Fruit fly (Drosophila melanogaster) whole organism, embryonic: ENCODE data around the gene prtp.

ENCODE experiments used
- Atf6 ChIP-seq: fragments of 200-800 bp; sonication (Bioruptor generic); IDR thresholded peaks from 2 replicates; pipeline ENCODE4 v1.3.6; 2022; ENCODE audit warnings: missing biosample characterization, missing genetic modification characterization
- BtbVII ChIP-seq: fragments of 200-800 bp; sonication (Bioruptor generic); optimal IDR thresholded peaks from 3 replicates; lab custom pipeline; 2017; ENCODE audit warnings: missing biosample characterization, mild to moderate bottlenecking, missing genetic modification characterization
- CG10274 ChIP-seq: fragments of 200-800 bp; sonication (Bioruptor generic); optimal IDR thresholded peaks from 3 replicates; lab custom pipeline; 2017; ENCODE audit warnings: missing biosample characterization, mild to moderate bottlenecking, missing genetic modification characterization
- CG11723 ChIP-seq: fragments of 200-800 bp; sonication (Bioruptor generic); optimal IDR thresholded peaks from 2 replicates; lab custom pipeline; 2017; ENCODE audit warnings: missing biosample characterization, mild to moderate bottlenecking, missing genetic modification characterization
- CG12071 ChIP-seq: fragments of 200-800 bp; sonication (Bioruptor generic); optimal IDR thresholded peaks from 3 replicates; lab custom pipeline; 2018; ENCODE audit warnings: missing biosample characterization, mild to moderate bottlenecking, missing genetic modification characterization
- CG12219 ChIP-seq: fragments of 200-800 bp; sonication (Bioruptor generic); optimal IDR thresholded peaks from 3 replicates; lab custom pipeline; 2018; ENCODE audit warnings: missing biosample characterization, mild to moderate bottlenecking, missing genetic modification characterization
- CG12942 ChIP-seq: fragments of 200-800 bp; sonication (Bioruptor generic); optimal IDR thresholded peaks from 3 replicates; lab custom pipeline; 2016; ENCODE audit warnings: missing biosample characterization, missing genetic modification characterization
- CG14667 ChIP-seq: fragments of 200-800 bp; sonication (Bioruptor generic); IDR thresholded peaks from 2 replicates; pipeline ENCODE4 v1.3.6; 2022; ENCODE audit warnings: missing biosample characterization, missing genetic modification characterization
- CG14710 ChIP-seq: fragments of 200-800 bp; sonication (Bioruptor generic); optimal IDR thresholded peaks from 3 replicates; lab custom pipeline; 2019; ENCODE audit warnings: missing biosample characterization, mild to moderate bottlenecking, missing genetic modification characterization, moderate library complexity
- CG2199 ChIP-seq: fragments of 200-800 bp; sonication (Bioruptor generic); IDR thresholded peaks from 3 replicates; pipeline ENCODE4 v1.3.6; 2022; ENCODE audit warnings: missing biosample characterization, missing genetic modification characterization
- CG2875 ChIP-seq: fragments of 200-800 bp; sonication (Bioruptor generic); optimal IDR thresholded peaks from 2 replicates; lab custom pipeline; 2017; ENCODE audit warnings: missing biosample characterization, mild to moderate bottlenecking, missing genetic modification characterization, missing genetic modification reagents
- CG30403 ChIP-seq: fragments of 200-800 bp; sonication (Bioruptor generic); optimal IDR thresholded peaks from 3 replicates; lab custom pipeline; 2016; ENCODE audit warnings: missing biosample characterization, missing genetic modification characterization
- CG30431 ChIP-seq: fragments of 200-800 bp; sonication (Bioruptor generic); optimal IDR thresholded peaks from 2 replicates; lab custom pipeline; 2017; ENCODE audit warnings: missing biosample characterization, missing genetic modification characterization
- CG3281 ChIP-seq: fragments of 200-800 bp; sonication (Bioruptor generic); optimal IDR thresholded peaks from 3 replicates; lab custom pipeline; 2017; ENCODE audit warnings: missing biosample characterization, mild to moderate bottlenecking, missing genetic modification characterization
- CG3726 ChIP-seq: fragments of 200-800 bp; sonication (Bioruptor generic); IDR thresholded peaks from 3 replicates; pipeline ENCODE4, ENCODE4 v1.3.6; 2022; ENCODE audit warnings: missing biosample characterization, missing genetic modification characterization
- CG3847 ChIP-seq: fragments of 200-800 bp; sonication (Bioruptor generic); IDR thresholded peaks from 2 replicates; pipeline ENCODE4 v1.3.6; 2022; ENCODE audit warnings: missing biosample characterization, missing genetic modification characterization
- CG3995 ChIP-seq: fragments of 200-800 bp; sonication (Bioruptor generic); optimal IDR thresholded peaks from 3 replicates; lab custom pipeline; 2016; ENCODE audit warnings: missing biosample characterization, missing genetic modification characterization
- CG8765 ChIP-seq: fragments of 200-800 bp; sonication (Bioruptor generic); IDR thresholded peaks from 2 replicates; pipeline ENCODE4 v1.3.6; 2022; ENCODE audit warnings: missing biosample characterization, missing genetic modification characterization
- CG9215 ChIP-seq: fragments of 200-800 bp; sonication (Bioruptor generic); IDR thresholded peaks from 2 replicates; pipeline ENCODE4 v1.3.6; 2022; ENCODE audit warnings: missing biosample characterization, missing genetic modification characterization
- D ChIP-seq, 2 experiments: fragments of 200-800 bp in 1 of 2; fragments of >200 bp in 1 of 2; sonication (Bioruptor generic) in 1 of 2; optimal IDR thresholded peaks; 2 replicates in 1 of 2; 3 replicates in 1 of 2; lab custom pipeline; 2017; ENCODE audit warnings: mild to moderate bottlenecking in 1 of 2, missing biosample characterization in 1 of 2, missing genetic modification characterization in 1 of 2, missing genetic modification reagents in 1 of 2
- Dip2 ChIP-seq: fragments of 200-800 bp; sonication (Bioruptor generic); IDR thresholded peaks from 2 replicates; pipeline ENCODE4 v1.3.6; 2022; ENCODE audit warnings: missing biosample characterization, missing genetic modification characterization
- Fer1 ChIP-seq: fragments of 200-800 bp; sonication (Bioruptor generic); optimal IDR thresholded peaks from 2 replicates; lab custom pipeline; 2017; ENCODE audit warnings: missing biosample characterization, mild to moderate bottlenecking, missing genetic modification characterization
- Fer2 ChIP-seq: fragments of 200-800 bp; sonication (Bioruptor generic); optimal IDR thresholded peaks from 2 replicates; lab custom pipeline; 2018; ENCODE audit warnings: missing biosample characterization, mild to moderate bottlenecking, missing genetic modification characterization, moderate library complexity
- HLH54F ChIP-seq: fragments of 200-800 bp; sonication (Bioruptor generic); optimal IDR thresholded peaks from 3 replicates; lab custom pipeline; 2016; ENCODE audit warnings: missing biosample characterization, missing genetic modification characterization
- Hr39 ChIP-seq: fragments of >200 bp; optimal IDR thresholded peaks from 2 replicates; lab custom pipeline; 2017
- Hr78 ChIP-seq, 2 experiments: fragments of 200-800 bp in 1 of 2; fragments of >200 bp in 1 of 2; sonication (Bioruptor generic) in 1 of 2; optimal IDR thresholded peaks; 2 replicates each; lab custom pipeline; 2017 to 2019; ENCODE audit warnings: missing biosample characterization in 2 of 2, missing genetic modification characterization in 2 of 2, mild to moderate bottlenecking in 1 of 2, moderate library complexity in 1 of 2
- Lhr ChIP-seq: fragments of 200-800 bp; sonication (Bioruptor generic); optimal IDR thresholded peaks from 3 replicates; lab custom pipeline; 2017; ENCODE audit warnings: mild to moderate bottlenecking, missing biosample characterization, missing genetic modification reagents, missing genetic modification characterization
- MBD-R2 ChIP-seq: fragments of 200-800 bp; sonication (Bioruptor generic); IDR thresholded peaks from 2 replicates; pipeline ENCODE4 v1.3.6; 2022; ENCODE audit warnings: missing biosample characterization, missing genetic modification characterization
- NFAT ChIP-seq: fragments of 200-800 bp; sonication (Bioruptor generic); IDR thresholded peaks from 2 replicates; pipeline ENCODE4 v1.3.6; 2022; ENCODE audit warnings: missing biosample characterization, missing genetic modification characterization
- NfI ChIP-seq: fragments of 200-800 bp; sonication (Bioruptor generic); optimal IDR thresholded peaks from 3 replicates; lab custom pipeline; 2018; ENCODE audit warnings: missing biosample characterization, mild to moderate bottlenecking, missing genetic modification characterization, moderate library complexity
- Pdp1 ChIP-seq, 2 experiments: fragments of 200-800 bp; sonication (Bioruptor generic); optimal IDR thresholded peaks; 3 replicates each; lab custom pipeline; 2016; ENCODE audit warnings: missing biosample characterization in 2 of 2, missing genetic modification characterization in 2 of 2, mild to moderate bottlenecking in 1 of 2, moderate library complexity in 1 of 2
- YL-1 ChIP-seq: fragments of 200-800 bp; sonication (Bioruptor generic); optimal IDR thresholded peaks from 3 replicates; lab custom pipeline; 2017; ENCODE audit warnings: missing biosample characterization, mild to moderate bottlenecking, missing genetic modification characterization
- ac ChIP-seq: fragments of 200-800 bp; sonication (Bioruptor generic); optimal IDR thresholded peaks from 3 replicates; lab custom pipeline; 2017; ENCODE audit warnings: missing biosample characterization, mild to moderate bottlenecking, missing genetic modification characterization
- bab2 ChIP-seq: fragments of 200-800 bp; sonication (Bioruptor generic); optimal IDR thresholded peaks from 2 replicates; lab custom pipeline; 2016; ENCODE audit warnings: missing biosample characterization, missing genetic modification characterization
- bbx ChIP-seq: fragments of 200-800 bp; sonication (Bioruptor generic); IDR thresholded peaks from 2 replicates; pipeline ENCODE4 v1.3.6; 2022; ENCODE audit warnings: missing biosample characterization, missing genetic modification characterization; ENCODE audit not compliant: partially characterized antibody
- bcd ChIP-seq: fragments of 200-800 bp; sonication (Bioruptor generic); optimal IDR thresholded peaks from 2 replicates; lab custom pipeline; 2017; ENCODE audit warnings: missing biosample characterization, mild to moderate bottlenecking, missing genetic modification characterization
- crol ChIP-seq: fragments of 200-800 bp; sonication (Bioruptor generic); IDR thresholded peaks from 2 replicates; pipeline ENCODE4 v1.3.6; 2022; ENCODE audit warnings: missing biosample characterization, missing genetic modification characterization
- dan ChIP-seq: fragments of 200-800 bp; sonication (Bioruptor generic); IDR thresholded peaks from 2 replicates; pipeline ENCODE4 v1.3.6; 2022; ENCODE audit warnings: missing biosample characterization, missing genetic modification characterization
- dmrt99B ChIP-seq: fragments of 200-800 bp; sonication (Bioruptor generic); optimal IDR thresholded peaks from 2 replicates; lab custom pipeline; 2018; ENCODE audit warnings: missing biosample characterization, mild to moderate bottlenecking, missing genetic modification characterization, moderate library complexity
- emc ChIP-seq: fragments of 200-800 bp; sonication (Bioruptor generic); optimal IDR thresholded peaks from 2 replicates; lab custom pipeline; 2016; ENCODE audit warnings: missing biosample characterization, missing genetic modification characterization
- ewg ChIP-seq: fragments of 200-800 bp; sonication (Bioruptor generic); optimal IDR thresholded peaks from 3 replicates; lab custom pipeline; 2017; ENCODE audit warnings: mild to moderate bottlenecking, missing biosample characterization, missing genetic modification reagents, missing genetic modification characterization
- hbn ChIP-seq: fragments of 200-800 bp; sonication (Bioruptor generic); IDR thresholded peaks from 2 replicates; pipeline ENCODE4 v1.3.6; 2022; ENCODE audit warnings: missing biosample characterization, missing genetic modification characterization; ENCODE audit not compliant: partially characterized antibody
- her ChIP-seq: fragments of 200-800 bp; sonication (Bioruptor generic); optimal IDR thresholded peaks from 2 replicates; lab custom pipeline; 2016; ENCODE audit warnings: missing biosample characterization, missing genetic modification characterization
- mld ChIP-seq: fragments of 200-800 bp; sonication (Bioruptor generic); IDR thresholded peaks from 3 replicates; pipeline ENCODE4 v1.3.6; 2022; ENCODE audit warnings: missing biosample characterization, missing genetic modification characterization; ENCODE audit not compliant: partially characterized antibody
- nerfin-1 ChIP-seq: fragments of 200-800 bp; sonication (Bioruptor generic); optimal IDR thresholded peaks from 3 replicates; lab custom pipeline; 2019; ENCODE audit warnings: missing biosample characterization, mild to moderate bottlenecking, missing genetic modification characterization, moderate library complexity
- pros ChIP-seq: fragments of 200-800 bp; sonication (Bioruptor generic); optimal IDR thresholded peaks from 3 replicates; lab custom pipeline; 2019; ENCODE audit warnings: missing biosample characterization, mild to moderate bottlenecking, missing genetic modification characterization, moderate library complexity
- sens-2 ChIP-seq: fragments of 200-800 bp; sonication (Bioruptor generic); IDR thresholded peaks from 2 replicates; pipeline ENCODE4 v1.3.6; 2022; ENCODE audit warnings: missing biosample characterization, missing genetic modification characterization
- slou ChIP-seq: fragments of 200-800 bp; sonication (Bioruptor generic); optimal IDR thresholded peaks from 3 replicates; lab custom pipeline; 2016; ENCODE audit warnings: missing biosample characterization, missing genetic modification characterization
- so ChIP-seq: fragments of 200-800 bp; sonication (Bioruptor generic); IDR thresholded peaks from 3 replicates; pipeline ENCODE4 v1.3.6; 2022; ENCODE audit warnings: missing biosample characterization, missing genetic modification characterization
- ssp ChIP-seq: fragments of 200-800 bp; sonication (Bioruptor generic); IDR thresholded peaks from 2 replicates; pipeline ENCODE4 v1.3.6; 2022; ENCODE audit warnings: missing biosample characterization, missing genetic modification characterization
- twi ChIP-seq: fragments of 200-800 bp; optimal IDR thresholded peaks from 2 replicates; lab custom pipeline; 2019; ENCODE audit warnings: missing biosample characterization, mild to moderate bottlenecking, missing genetic modification characterization, moderate library complexity

Gene prtp

dm6 chrX:11715263-11715659, 1.3 kb upstream of the prtp start, which contains the start of gene Amun (continued):
- TF ChIP-seq mld (GFP tag; lab: Robert Waterston, UW) = no peak
- TF ChIP-seq NfI (GFP tag; lab: Kevin White, UChicago) = peak; percentile 32
- no peak for TF ChIP-seq hbn (GFP tag; lab: Robert Waterston, UW)
- TF ChIP-seq CG3281 (GFP tag; lab: Kevin White, UChicago) = peak; percentile 36
- TF ChIP-seq NFAT (GFP tag; lab: Robert Waterston, UW) = peak; percentile 72
- TF ChIP-seq CG8765 = no peak
- no peak for TF ChIP-seq CG10274
- no peak for TF ChIP-seq ac (GFP tag; lab: Kevin White, UChicago)
- no peak for TF ChIP-seq CG3726 (GFP tag; lab: Robert Waterston, UW)
- TF ChIP-seq twi (tag; lab: Kevin White, UChicago) = no peak
- no peak for TF ChIP-seq sens-2
- TF ChIP-seq CG2199 (GFP tag; lab: Robert Waterston, UW) = no peak
- TF ChIP-seq BtbVII (GFP tag; lab: Kevin White, UChicago) = no peak
- TF ChIP-seq CG12219 (GFP tag; lab: Kevin White, UChicago) = no peak
- TF ChIP-seq CG12942 (GFP tag; lab: Kevin White, UChicago) = no peak
- TF ChIP-seq CG14667 (GFP tag; lab: Robert Waterston, UW) = no peak
- TF ChIP-seq YL-1 (GFP tag; lab: Kevin White, UChicago) = no peak
- TF ChIP-seq Pdp1 (GFP tag; optimal IDR thresholded peaks at IDR 0.05; lab: Kevin White, UChicago) = peak in 1 of 2 experiments; percentile 35
- TF ChIP-seq HLH54F = peak; percentile 24
- TF ChIP-seq Fer1 (GFP tag; lab: Kevin White, UChicago) = no peak
- no peak for TF ChIP-seq Atf6 (GFP tag; lab: Robert Waterston, UW)
- TF ChIP-seq ssp (GFP tag; lab: Robert Waterston, UW) = peak; percentile 46; the same call in 1 of the 2 replicates
- no peak for TF ChIP-seq pros (GFP tag; lab: Kevin White, UChicago)
- no peak for TF ChIP-seq emc (GFP tag; lab: Kevin White, UChicago)
- TF ChIP-seq Hr78 (GFP tag; optimal IDR thresholded peaks at IDR 0.05; lab: Kevin White, UChicago) = no peak
- TF ChIP-seq CG2875 (GFP tag; lab: Kevin White, UChicago) = no peak
- no peak for TF ChIP-seq Fer2 (tag; lab: Kevin White, UChicago)
- TF ChIP-seq CG11723 (GFP tag; lab: Kevin White, UChicago) = no peak
- TF ChIP-seq bcd = no peak
- TF ChIP-seq MBD-R2 (GFP tag; lab: Robert Waterston, UW) = no peak
- TF ChIP-seq CG30431 (GFP tag; lab: Kevin White, UChicago) = no peak
- no peak for TF ChIP-seq Hr39
- no peak for TF ChIP-seq Dip2 (GFP tag; lab: Robert Waterston, UW)
- TF ChIP-seq D (optimal IDR thresholded peaks at IDR 0.05; lab: Kevin White, UChicago) = no peak
- no peak for TF ChIP-seq D (GFP tag; optimal IDR thresholded peaks at IDR 0.05; lab: Kevin White, UChicago)
- TF ChIP-seq so = no peak
- no peak for TF ChIP-seq Lhr
- TF ChIP-seq her (GFP tag; lab: Kevin White, UChicago) = no peak
- peak; percentile 50 for TF ChIP-seq CG30403 (GFP tag; lab: Kevin White, UChicago)
- peak; percentile 31 for TF ChIP-seq CG12071 (GFP tag; lab: Kevin White, UChicago)
- TF ChIP-seq CG14710 (tag; lab: Kevin White, UChicago) = no peak
- TF ChIP-seq slou = peak; percentile 42
- no peak for TF ChIP-seq CG3995 (GFP tag; lab: Kevin White, UChicago)
- no peak for TF ChIP-seq bbx
- no peak for TF ChIP-seq bab2 (GFP tag; lab: Kevin White, UChicago)
- no peak for TF ChIP-seq dan (GFP tag; lab: Robert Waterston, UW)
- TF ChIP-seq CG9215 (GFP tag; lab: Robert Waterston, UW) = peak; percentile 18; the same call in 1 of the 2 replicates
- TF ChIP-seq crol (GFP tag; lab: Robert Waterston, UW) = no peak
- TF ChIP-seq dmrt99B (tag; lab: Kevin White, UChicago) = no peak
- peak; percentile 6 for TF ChIP-seq ewg (GFP tag; lab: Kevin White, UChicago)
- TF ChIP-seq CG3847 (GFP tag; lab: Robert Waterston, UW) = 0 out of 2 replicates have a peak, but pooled peaks have one; percentile 13
- no peak for TF ChIP-seq nerfin-1 (tag; lab: Kevin White, UChicago)
